Fruit fly (Drosophila melanogaster) S2 (cell line): ENCODE results near the gene Hacd1.

Experiments used
- CG8478 ChIP-seq: fragments of >200 bp; optimal IDR thresholded peaks from 2 replicates; lab custom pipeline; 2018
- CTCF ChIP-seq, 2 experiments: fragments of >200 bp; optimal IDR thresholded peaks; 2 replicates each; lab custom pipeline; 2018

Hacd1 gene

dm6 chr2L:11960909-11961308 is 41.2 kb downstream of the Hacd1 start:
- no peak for TF ChIP-seq CTCF (optimal IDR thresholded peaks at IDR 0.05; lab: Kevin White, UChicago)
- no peak for TF ChIP-seq CG8478

dm6 chr2L:11958729-11959128 is 43.3 kb downstream of the Hacd1 start:
- TF ChIP-seq CTCF (optimal IDR thresholded peaks at IDR 0.05; lab: Kevin White, UChicago) (no peak), CG8478 (no peak)

dm6 chr2L:11955839-11956238 is 46.2 kb downstream of the Hacd1 start:
- TF ChIP-seq CTCF (optimal IDR thresholded peaks at IDR 0.05; lab: Kevin White, UChicago) (no peak), CG8478 (no peak)
